Worm (Caenorhabditis elegans): ENCODE measurements around the gene F28F9.3.

- TF ChIP-seq lin-11 (tag; optimal IDR thresholded peaks at IDR 0.05), result no peak
- no peak for TF ChIP-seq F13H6.1 (tag; optimal IDR thresholded peaks at IDR 0.05)
- TF ChIP-seq unc-39 (tag; optimal IDR thresholded peaks at IDR 0.05), result no peak
- TF ChIP-seq zag-1 (tag; optimal IDR thresholded peaks at IDR 0.05), result no peak
- no peak for TF ChIP-seq elt-3 (tag; optimal IDR thresholded peaks at IDR 0.05)
- TF ChIP-seq nhr-77 (tag; optimal IDR thresholded peaks at IDR 0.05), result no peak
- no peak for TF ChIP-seq unc-62 (GFP tag; optimal IDR thresholded peaks at IDR 0.05)
- no peak for TF ChIP-seq ceh-82 (tag; optimal IDR thresholded peaks at IDR 0.05)
- no peak for TF ChIP-seq sma-9 (GFP tag; optimal IDR thresholded peaks at IDR 0.05)
- TF ChIP-seq sma-9 (tag; optimal IDR thresholded peaks at IDR 0.05), result no peak
- TF ChIP-seq nhr-25 (tag; optimal IDR thresholded peaks at IDR 0.05), result no peak
- no peak for TF ChIP-seq mbf-1 (tag; optimal IDR thresholded peaks at IDR 0.05)
- no peak for TF ChIP-seq skn-1 (tag; optimal IDR thresholded peaks at IDR 0.05)
- no peak for TF ChIP-seq ztf-4 (tag; optimal IDR thresholded peaks at IDR 0.05)
- TF ChIP-seq ama-1 (optimal IDR thresholded peaks at IDR 0.05), result no peak
These were observed 33.7 kb downstream of the F28F9.3 start for ce11 chrIV:3860419-3860818.
